Worm (Caenorhabditis elegans) whole organism, late embryonic: ENCODE measurements around the gene T08B1.4.

Source experiments
- F13H6.1 ChIP-seq: sonication (generic microtip); optimal IDR thresholded peaks from 2 replicates; lab custom pipeline; 2016; ENCODE audit warnings: missing genetic modification characterization, missing compliant biosample characterization
- ama-1 ChIP-seq: fragments of 150-350 bp; optimal IDR thresholded peaks from 2 replicates; lab custom pipeline; 2014
- gmeb-2 ChIP-seq: sonication (generic microtip); optimal IDR thresholded peaks from 2 replicates; lab custom pipeline; 2016; ENCODE audit warnings: missing genetic modification characterization, inconsistent platforms, missing compliant biosample characterization
- lim-6 ChIP-seq: sonication (generic microtip); optimal IDR thresholded peaks from 2 replicates; lab custom pipeline; 2016; ENCODE audit warnings: missing genetic modification characterization, missing compliant biosample characterization
- npax-4 ChIP-seq: sonication (generic microtip); optimal IDR thresholded peaks from 2 replicates; lab custom pipeline; 2016; ENCODE audit warnings: missing genetic modification characterization, missing compliant biosample characterization
- pha-4 ChIP-seq: fragments of 150-350 bp; optimal IDR thresholded peaks from 2 replicates; lab custom pipeline; 2018; ENCODE audit warnings: missing biosample characterization, missing genetic modification reagents, missing genetic modification characterization
- pqm-1 ChIP-seq: sonication (generic microtip); optimal IDR thresholded peaks from 2 replicates; lab custom pipeline; 2016; ENCODE audit warnings: missing genetic modification characterization, missing compliant biosample characterization
- sox-4 ChIP-seq: sonication (generic microtip); optimal IDR thresholded peaks from 2 replicates; lab custom pipeline; 2017; ENCODE audit warnings: mild to moderate bottlenecking, missing genetic modification characterization, inconsistent platforms, missing compliant biosample characterization

DNA sequence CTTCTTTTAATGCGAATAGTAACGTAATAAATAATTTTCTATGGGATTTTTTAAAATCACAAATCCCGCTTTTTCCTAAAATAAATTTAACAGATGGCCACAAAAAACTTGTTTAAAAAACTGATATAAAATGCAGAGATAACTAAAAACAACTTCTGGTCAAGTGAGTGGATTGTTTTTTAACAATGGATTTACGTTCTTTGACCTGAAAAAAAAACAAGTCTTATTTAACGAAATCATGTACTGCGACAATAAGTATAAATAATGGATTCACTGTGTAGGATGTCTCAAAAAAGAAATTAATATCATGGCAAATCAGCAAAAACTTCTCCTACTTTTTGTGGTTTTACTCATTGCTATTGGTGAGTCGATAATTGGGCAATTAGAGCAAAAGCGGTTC lies 22.0 kb upstream of the T08B1.4 start, which contains the start of gene fipr-25:
- TF ChIP-seq sox-4 (tag; lab: Kevin White, UChicago) (no peak), pha-4 (tag; lab: Kevin White, UChicago) (no peak), ama-1 (lab: Kevin White, UChicago) (no peak), F13H6.1 (tag; lab: Kevin White, UChicago) (no peak), pqm-1 (tag; lab: Kevin White, UChicago) (no peak), npax-4 (tag; lab: Kevin White, UChicago) (no peak), lim-6 (tag; lab: Kevin White, UChicago) (no peak), gmeb-2 (tag; lab: Kevin White, UChicago) (no peak)
